Worm (Caenorhabditis elegans) whole organism, L4 larva: ENCODE results near the gene Y53G8AR.1.

Experiments used
- F37D6.2 ChIP-seq: sonication (generic microtip); optimal IDR thresholded peaks from 2 replicates; lab custom pipeline; 2016; ENCODE audit warnings: mild to moderate bottlenecking, missing genetic modification characterization, missing compliant biosample characterization
- R02D3.7 ChIP-seq: fragments of 150-350 bp; sonication (generic microtip); optimal IDR thresholded peaks from 3 replicates; lab custom pipeline; 2014; ENCODE audit warnings: missing biosample characterization, missing genetic modification characterization
- ama-1 ChIP-seq: fragments of 150-350 bp; optimal IDR thresholded peaks from 2 replicates; lab custom pipeline; 2014; ENCODE audit warnings: inconsistent platforms, mixed read lengths
- attf-4 ChIP-seq: sonication (generic microtip); optimal IDR thresholded peaks from 3 replicates; lab custom pipeline; 2017; ENCODE audit warnings: missing biosample characterization, missing genetic modification characterization
- jun-1 ChIP-seq: fragments of 150-350 bp; optimal IDR thresholded peaks from 2 replicates; lab custom pipeline; 2014; ENCODE audit warnings: missing biosample characterization, missing genetic modification reagents, missing genetic modification characterization
- nhr-48 ChIP-seq: sonication (generic microtip); optimal IDR thresholded peaks from 2 replicates; lab custom pipeline; 2016; ENCODE audit warnings: mild to moderate bottlenecking, missing genetic modification characterization, missing compliant biosample characterization
- pha-4 ChIP-seq, 2 experiments: fragments of 150-350 bp in 1 of 2; fragments of 200-800 bp in 1 of 2; sonication (Bioruptor generic) in 1 of 2; IDR thresholded peaks in 1 of 2; optimal IDR thresholded peaks in 1 of 2; 2 replicates each; pipeline versions ENCODE4 v1.3.6 to Lab custom; 2014 to 2022; ENCODE audit warnings: missing genetic modification characterization in 2 of 2, missing genetic modification reagents in 2 of 2, missing biosample characterization in 1 of 2, missing compliant biosample characterization in 1 of 2
- ztf-11 ChIP-seq: fragments of 150-350 bp; optimal IDR thresholded peaks from 2 replicates; lab custom pipeline; 2014; ENCODE audit warnings: missing biosample characterization, missing genetic modification characterization

ce11 chrIII:3317887-3318286, 14.9 kb upstream of the Y53G8AR.1 start:
- no peak for TF ChIP-seq ama-1 (lab: Kevin White, UChicago)
- TF ChIP-seq F37D6.2 (tag; lab: Kevin White, UChicago), result no peak
- TF ChIP-seq pha-4 (GFP tag; IDR thresholded peaks at IDR 0.05; lab: Robert Waterston, UW), result no peak
- no peak for TF ChIP-seq pha-4 (tag; optimal IDR thresholded peaks at IDR 0.05; lab: Kevin White, UChicago)
- TF ChIP-seq attf-4 (tag; lab: Kevin White, UChicago), result no peak
- no peak for TF ChIP-seq jun-1 (tag; lab: Kevin White, UChicago)
- TF ChIP-seq R02D3.7 (tag; lab: Kevin White, UChicago), result no peak
- no peak for TF ChIP-seq nhr-48
- TF ChIP-seq ztf-11 (tag; lab: Kevin White, UChicago), result no peak
